Fruit fly (Drosophila melanogaster) whole organism, larva: Measurements from ENCODE around the gene sv.
A peak's percentile ranks its signal among the peaks of the same experiment; 100 is the strongest.

Source experiments
- noc ChIP-seq: fragments of 200-800 bp; sonication (Bioruptor generic); optimal IDR thresholded peaks from 3 replicates; lab custom pipeline; 2019; ENCODE audit warnings: missing biosample characterization, mild to moderate bottlenecking, missing genetic modification characterization, moderate library complexity

Gene sv

dm6 chr4:1088480-1088879, at the start of gene sv:
Gene sv, plus strand, starts transcription at chr4:1088798.
- no peak for TF ChIP-seq noc (tag; lab: Kevin White, UChicago)

DNA sequence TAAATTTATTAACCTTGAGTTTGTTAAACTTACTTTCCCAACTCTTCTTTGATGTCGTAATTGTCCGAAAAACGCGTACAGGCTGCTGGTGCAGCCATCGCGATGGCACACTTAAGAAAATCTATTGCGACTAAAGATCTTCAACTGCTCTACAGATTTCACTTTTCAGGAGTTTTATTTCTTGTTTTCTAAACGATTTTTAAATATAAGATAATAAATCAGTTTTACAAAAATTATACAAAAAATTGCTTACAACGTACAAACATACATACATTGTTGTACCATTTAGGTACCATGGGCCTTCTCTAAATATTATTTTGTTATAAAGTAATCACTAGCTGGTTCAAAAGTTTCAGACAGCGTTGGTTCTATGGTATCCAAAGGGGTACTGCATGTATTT, 38.2 kb upstream of the sv start:
- no peak for TF ChIP-seq noc (tag; lab: Kevin White, UChicago)

DNA sequence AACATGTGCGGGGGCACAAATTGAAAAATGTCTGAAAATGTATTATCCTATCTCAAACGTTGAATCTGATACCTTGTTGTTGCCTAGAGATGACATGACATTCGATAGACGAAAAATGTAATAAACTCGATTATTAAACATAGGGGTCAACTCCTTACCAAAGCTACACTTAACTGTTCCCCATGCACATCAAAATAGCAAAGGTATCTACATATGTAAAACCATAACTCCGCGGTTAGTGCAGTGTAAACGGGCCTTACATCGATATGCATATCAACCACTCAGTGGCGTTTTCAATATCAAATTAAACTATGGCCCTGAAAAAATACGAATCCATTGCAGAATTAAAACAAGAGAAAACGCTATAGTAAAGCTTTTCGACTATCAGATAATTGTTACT, 37.3 kb upstream of the sv start:
- no peak for TF ChIP-seq noc (tag; lab: Kevin White, UChicago)

DNA sequence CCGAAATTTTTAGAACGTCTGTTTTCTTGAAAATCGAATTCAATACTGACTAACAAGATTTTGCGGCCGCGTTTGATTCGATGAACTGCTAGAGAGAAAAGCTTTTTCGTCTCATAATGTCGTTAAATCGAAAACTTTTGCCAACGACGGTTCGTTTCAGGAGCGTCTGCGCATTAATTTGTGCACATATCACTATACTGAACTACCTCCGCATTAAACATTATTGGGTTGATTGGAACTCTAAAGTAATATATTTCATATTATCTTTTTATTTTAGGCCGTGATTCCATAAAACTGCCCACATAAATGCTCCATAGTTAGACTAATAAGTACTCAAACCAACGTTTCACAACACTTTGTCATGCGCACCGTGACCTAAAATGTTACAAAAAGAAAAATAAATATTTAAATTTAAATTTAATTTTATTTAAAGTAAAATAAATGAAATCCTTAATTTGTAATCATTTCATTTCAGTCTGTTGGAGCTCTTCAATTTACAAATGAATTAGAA, 34.9 kb upstream of the sv start, which contains the start of gene CaMKII:
Gene CaMKII, minus strand, starts transcription at position 51 of the 511 bp plus-strand sequence.
- no peak for TF ChIP-seq noc (tag; lab: Kevin White, UChicago)

dm6 chr4:1060373-1061094, 28.1 kb upstream of the sv start, which contains the start of gene apolpp:
Gene apolpp, plus strand, starts transcription at chr4:1060969.
- TF ChIP-seq noc (tag; lab: Kevin White, UChicago): no peak

- no peak for TF ChIP-seq noc (tag; lab: Kevin White, UChicago)
Measured at dm6 chr4:1061095-1061432, 27.5 kb upstream of the sv start.

DNA sequence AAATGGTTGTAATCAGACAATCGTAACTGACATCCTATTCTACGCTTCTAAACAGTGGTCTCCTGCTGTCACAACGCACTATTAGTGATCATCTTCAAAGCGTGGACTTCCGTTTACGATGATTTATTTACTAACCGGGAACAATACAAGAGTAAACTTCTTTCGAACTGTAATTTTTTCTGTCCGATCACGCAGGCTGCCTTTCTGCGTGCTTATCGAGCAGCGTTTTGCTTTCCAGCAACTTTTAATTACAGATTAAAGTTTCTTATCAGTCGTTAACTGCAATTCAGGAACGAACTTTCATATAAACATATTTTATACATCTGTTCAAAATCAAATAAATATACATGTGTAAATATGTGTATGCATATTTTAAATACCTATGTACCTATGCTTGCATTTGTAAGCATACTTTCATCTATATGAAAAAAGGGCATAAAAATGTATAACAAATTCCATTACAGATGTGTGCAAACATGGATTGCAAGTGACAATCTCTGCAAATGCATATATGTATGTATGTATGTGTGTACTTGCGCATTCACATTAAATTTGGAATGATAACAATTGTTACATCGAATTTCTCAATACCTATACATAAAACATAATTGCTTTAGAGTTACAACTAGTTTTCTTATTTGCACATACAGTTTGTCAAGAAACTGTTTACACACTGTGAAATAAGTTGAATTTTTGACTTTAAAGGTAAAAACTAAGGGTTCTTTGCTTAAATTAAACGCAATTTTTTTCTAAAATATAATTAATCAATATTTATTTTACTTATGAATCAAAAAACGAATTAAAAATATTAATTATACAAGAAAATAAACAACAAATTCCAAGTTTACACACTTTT, 25.4 kb upstream of the sv start:
- no peak for TF ChIP-seq noc (tag; lab: Kevin White, UChicago)

DNA sequence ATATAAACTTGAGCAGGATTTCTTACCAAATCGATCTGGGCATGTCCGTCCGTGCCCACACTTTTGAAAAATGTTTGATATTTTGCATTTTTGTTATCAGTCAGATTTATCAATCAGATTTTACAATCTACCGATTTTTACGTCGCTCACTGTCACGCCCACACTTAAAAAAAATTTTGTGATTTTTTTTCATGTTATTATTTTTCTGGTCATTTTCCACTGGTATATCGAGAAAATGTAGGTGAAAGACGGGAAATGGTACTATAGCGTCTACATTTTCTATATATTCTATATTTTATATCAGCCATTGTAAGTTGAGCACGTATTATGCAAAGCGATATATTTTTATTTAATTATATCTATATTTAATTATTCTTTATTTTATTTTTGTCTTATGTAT, 24.4 kb upstream of the sv start:
- no peak for TF ChIP-seq noc (tag; lab: Kevin White, UChicago)

- TF ChIP-seq noc (tag; lab: Kevin White, UChicago): peak; percentile 16
Measured at dm6 chr4:1064652-1065218, 23.9 kb upstream of the sv start, which contains the start of gene Zyx. Gene Zyx, minus strand, starts transcription at chr4:1065001.

- TF ChIP-seq noc (tag; lab: Kevin White, UChicago): no peak
Measured at dm6 chr4:1084326-1085062, 4.1 kb upstream of the sv start, which contains the start of gene Actbeta. Gene Actbeta, minus strand, starts transcription at chr4:1084796.

- TF ChIP-seq noc (tag; lab: Kevin White, UChicago): no peak
Measured at dm6 chr4:1090304-1090703, 1.7 kb downstream of the sv start.

DNA sequence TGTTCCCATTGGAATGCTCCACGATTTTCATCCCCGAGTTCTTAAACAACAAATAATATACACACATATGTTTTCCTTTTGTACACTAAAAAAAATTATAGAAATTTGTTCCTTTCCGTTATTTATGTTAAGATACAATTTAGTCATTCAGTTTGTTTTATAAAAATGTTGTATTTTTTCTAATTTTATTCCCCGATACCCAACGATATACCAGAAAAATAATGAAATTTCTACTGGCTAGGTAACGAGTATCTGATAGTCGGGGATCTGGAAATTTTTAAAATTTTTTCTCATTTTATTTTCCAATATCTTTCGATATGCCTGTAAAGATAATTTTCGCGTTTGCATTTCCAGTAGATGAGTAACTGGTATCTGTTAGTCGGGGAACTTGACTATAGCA, 4.8 kb downstream of the sv start:
- TF ChIP-seq noc (tag; lab: Kevin White, UChicago): no peak

DNA sequence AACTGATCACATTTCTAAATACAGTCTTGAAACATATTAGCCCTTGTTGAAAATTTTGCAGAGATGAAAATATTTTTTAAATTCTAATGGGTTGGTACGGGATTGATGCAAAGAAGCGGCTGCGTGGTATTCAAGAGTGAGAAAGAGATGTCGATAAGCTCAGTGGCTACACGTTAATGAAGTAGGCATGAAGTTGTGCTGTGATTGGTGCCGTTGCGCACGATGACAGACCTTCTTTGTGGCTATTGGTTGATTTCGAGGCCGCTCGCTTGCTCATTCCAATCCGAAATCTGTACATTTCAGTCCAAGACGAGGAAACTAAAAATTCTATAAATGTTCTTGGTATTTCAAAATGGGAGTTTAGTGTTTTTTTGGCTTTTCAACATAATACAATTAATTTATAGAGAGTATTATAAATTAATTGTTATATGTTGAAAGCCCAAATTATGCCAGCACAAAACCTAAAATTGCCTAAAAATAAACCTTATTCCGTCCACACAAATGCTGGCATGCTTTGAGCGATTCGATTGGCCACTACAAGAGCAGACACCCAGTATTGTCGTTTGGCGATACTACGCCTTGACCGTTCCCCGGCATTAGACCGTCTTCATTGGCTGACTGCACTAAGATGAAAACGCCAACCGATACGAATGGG, 9.1 kb downstream of the sv start:
- TF ChIP-seq noc (tag; lab: Kevin White, UChicago): no peak

DNA sequence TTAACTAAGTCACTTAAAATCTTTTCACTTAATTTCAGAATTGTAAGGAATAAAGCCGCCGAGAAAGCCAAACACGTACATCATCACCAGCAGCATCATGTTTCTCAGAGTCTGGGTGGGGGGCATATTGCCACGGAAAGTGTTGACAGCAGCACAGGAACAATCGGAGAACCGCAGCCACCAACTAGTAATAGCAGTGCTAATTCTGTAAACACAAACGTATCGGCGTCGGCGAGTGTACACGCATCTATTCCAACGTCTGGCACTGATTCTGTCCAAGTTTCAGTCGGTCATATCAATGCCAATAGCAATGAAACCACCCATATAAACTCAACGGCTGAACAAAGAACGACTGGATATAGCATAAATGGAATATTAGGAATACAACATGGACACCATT, 17.5 kb downstream of the sv start:
- TF ChIP-seq noc (tag; lab: Kevin White, UChicago): no peak
